Worm (Caenorhabditis elegans) whole organism, young adult: ENCODE measurements around the gene W03C9.5.

Experiments used
- B0019.2 ChIP-seq: fragments of 200-800 bp; sonication (Bioruptor generic); conservative IDR thresholded peaks from 2 replicates; pipeline ENCODE4 v1.3.6; 2022; ENCODE audit warnings: missing genetic modification reagents, missing genetic modification characterization, missing compliant biosample characterization
- B0035.1 ChIP-seq: sonication (generic microtip); optimal IDR thresholded peaks from 2 replicates; lab custom pipeline; 2016; ENCODE audit warnings: missing genetic modification characterization, mild to moderate bottlenecking, missing compliant biosample characterization, missing genotype, missing genetic modification reagents
- B0261.1 ChIP-seq: sonication (generic microtip); optimal IDR thresholded peaks from 2 replicates; lab custom pipeline; 2016; ENCODE audit warnings: mild to moderate bottlenecking, missing genetic modification characterization, moderate library complexity, missing compliant biosample characterization
- D2030.7 ChIP-seq: fragments of 200-800 bp; sonication (Bioruptor generic); IDR thresholded peaks from 2 replicates; pipeline ENCODE4 v1.3.6; 2022; ENCODE audit warnings: missing genetic modification reagents, missing genetic modification characterization, missing compliant biosample characterization
- F10E7.11 ChIP-seq: sonication (generic microtip); optimal IDR thresholded peaks from 2 replicates; lab custom pipeline; 2017; ENCODE audit warnings: mild to moderate bottlenecking, missing genetic modification characterization, moderate library complexity, missing compliant biosample characterization
- F39B2.1 ChIP-seq: fragments of 200-800 bp; sonication (Bioruptor generic); IDR thresholded peaks from 2 replicates; pipeline ENCODE4 v1.3.6; 2022; ENCODE audit warnings: missing genetic modification reagents, missing genetic modification characterization, missing compliant biosample characterization
- K11D2.4 ChIP-seq: fragments of 200-800 bp; sonication (Bioruptor generic); IDR thresholded peaks from 2 replicates; pipeline ENCODE4 v1.3.6; 2022; ENCODE audit warnings: missing genetic modification reagents, missing genetic modification characterization, missing compliant biosample characterization
- T07F8.4 ChIP-seq: sonication (generic microtip); optimal IDR thresholded peaks from 2 replicates; lab custom pipeline; 2016; ENCODE audit warnings: mild to moderate bottlenecking, missing genetic modification characterization, moderate library complexity, missing compliant biosample characterization
- Y53F4B.3 ChIP-seq: fragments of 200-800 bp; sonication (Bioruptor generic); IDR thresholded peaks from 2 replicates; pipeline ENCODE4 v1.3.6; 2022; ENCODE audit warnings: missing genetic modification reagents, missing genetic modification characterization, missing compliant biosample characterization
- Y67H2A.10 ChIP-seq: fragments of 200-800 bp; sonication (Bioruptor generic); conservative IDR thresholded peaks from 2 replicates; pipeline ENCODE4 v1.3.6; 2022; ENCODE audit warnings: missing genetic modification reagents, missing genetic modification characterization, missing compliant biosample characterization
- Y79H2A.3 ChIP-seq: fragments of 200-800 bp; sonication (Bioruptor generic); conservative IDR thresholded peaks from 2 replicates; pipeline ENCODE4 v1.3.6; 2022; ENCODE audit warnings: missing genetic modification reagents, missing genetic modification characterization, missing compliant biosample characterization
- Y95B8A.8 ChIP-seq: fragments of 200-800 bp; sonication (Bioruptor generic); IDR thresholded peaks from 2 replicates; pipeline ENCODE4 v1.3.6; 2022; ENCODE audit warnings: missing genetic modification reagents, missing genetic modification characterization, missing compliant biosample characterization
- ZK185.1 ChIP-seq: sonication (generic microtip); optimal IDR thresholded peaks from 2 replicates; lab custom pipeline; 2016; ENCODE audit warnings: mild to moderate bottlenecking, missing genetic modification characterization, missing compliant biosample characterization; ENCODE audit not compliant: poor library complexity, severe bottlenecking
- athp-1 ChIP-seq: sonication (generic microtip); optimal IDR thresholded peaks from 2 replicates; lab custom pipeline; 2017; ENCODE audit warnings: mild to moderate bottlenecking, missing genetic modification characterization, missing compliant biosample characterization
- attf-3 ChIP-seq: fragments of 200-800 bp; sonication (Bioruptor generic); conservative IDR thresholded peaks from 2 replicates; pipeline ENCODE4 v1.3.6; 2022; ENCODE audit warnings: missing genetic modification reagents, missing genetic modification characterization, missing compliant biosample characterization
- bed-1 ChIP-seq: fragments of 200-800 bp; sonication (Bioruptor generic); IDR thresholded peaks from 2 replicates; pipeline ENCODE4 v1.3.6; 2022; ENCODE audit warnings: missing genetic modification reagents, missing genetic modification characterization, missing compliant biosample characterization
- ccch-3 ChIP-seq: fragments of 200-800 bp; sonication (Bioruptor generic); optimal IDR thresholded peaks from 2 replicates; lab custom pipeline; 2018; ENCODE audit warnings: mild to moderate bottlenecking, missing genetic modification characterization, missing compliant biosample characterization
- ceh-100 ChIP-seq: fragments of 200-800 bp; sonication (Bioruptor generic); IDR thresholded peaks from 2 replicates; pipeline ENCODE4 v1.3.6; 2022; ENCODE audit warnings: missing genetic modification reagents, missing genetic modification characterization, missing compliant biosample characterization
- ceh-27 ChIP-seq: fragments of 200-800 bp; sonication (Bioruptor generic); optimal IDR thresholded peaks from 2 replicates; lab custom pipeline; 2018; ENCODE audit warnings: mild to moderate bottlenecking, missing genetic modification characterization, moderate library complexity, missing compliant biosample characterization
- ceh-79 ChIP-seq: sonication (generic microtip); optimal IDR thresholded peaks from 2 replicates; lab custom pipeline; 2017; ENCODE audit warnings: mild to moderate bottlenecking, missing genetic modification characterization, missing compliant biosample characterization
- dox-1 ChIP-seq: fragments of 200-800 bp; sonication (Bioruptor generic); IDR thresholded peaks from 2 replicates; pipeline ENCODE4 v1.3.6; 2022; ENCODE audit warnings: missing genetic modification reagents, missing genetic modification characterization, missing compliant biosample characterization
- ets-4 ChIP-seq: fragments of 200-800 bp; sonication (Bioruptor generic); optimal IDR thresholded peaks from 2 replicates; lab custom pipeline; 2018; ENCODE audit warnings: mild to moderate bottlenecking, missing genetic modification characterization, missing compliant biosample characterization
- hmg-1.2 ChIP-seq: fragments of 200-800 bp; sonication (Bioruptor generic); IDR thresholded peaks from 2 replicates; pipeline ENCODE4 v1.3.6; 2022; ENCODE audit warnings: missing genetic modification reagents, missing genetic modification characterization, missing compliant biosample characterization
- hrde-1 ChIP-seq: sonication (generic microtip); optimal IDR thresholded peaks from 2 replicates; lab custom pipeline; 2016; ENCODE audit warnings: missing genetic modification characterization, mild to moderate bottlenecking, missing compliant biosample characterization, moderate library complexity, missing genotype, missing genetic modification reagents, borderline replicate concordance
- hsf-1 ChIP-seq: fragments of 200-800 bp; sonication (Bioruptor generic); IDR thresholded peaks from 2 replicates; pipeline ENCODE4 v1.3.6; 2022; ENCODE audit warnings: missing genetic modification reagents, missing genetic modification characterization, missing compliant biosample characterization
- let-526 ChIP-seq: fragments of 200-800 bp; sonication (Bioruptor generic); IDR thresholded peaks from 2 replicates; pipeline ENCODE4 v1.3.6; 2022; ENCODE audit warnings: missing genetic modification reagents, missing genetic modification characterization, missing compliant biosample characterization
- lin-26 ChIP-seq: fragments of 200-800 bp; sonication (Bioruptor generic); IDR thresholded peaks from 2 replicates; pipeline ENCODE4 v1.3.6; 2022; ENCODE audit warnings: missing genetic modification reagents, missing genetic modification characterization, missing compliant biosample characterization
- lin-40 ChIP-seq: sonication (generic microtip); optimal IDR thresholded peaks from 2 replicates; lab custom pipeline; 2016; ENCODE audit warnings: missing genetic modification characterization, mild to moderate bottlenecking, missing compliant biosample characterization, missing genotype, missing genetic modification reagents
- madf-3 ChIP-seq: fragments of 200-800 bp; sonication (Bioruptor generic); IDR thresholded peaks from 2 replicates; pipeline ENCODE4 v1.3.6; 2022; ENCODE audit warnings: missing genetic modification reagents, missing genetic modification characterization, missing compliant biosample characterization
- mcd-1 ChIP-seq: fragments of 200-800 bp; sonication (Bioruptor generic); IDR thresholded peaks from 2 replicates; pipeline ENCODE4 v1.3.6; 2022; ENCODE audit warnings: missing genetic modification reagents, missing genetic modification characterization, missing compliant biosample characterization
- nfyb-1 ChIP-seq: fragments of 200-800 bp; sonication (Bioruptor generic); IDR thresholded peaks from 2 replicates; pipeline ENCODE4 v1.3.6; 2022; ENCODE audit warnings: missing genetic modification reagents, missing genetic modification characterization, missing compliant biosample characterization
- nhr-120 ChIP-seq: fragments of 200-800 bp; sonication (Bioruptor generic); IDR thresholded peaks from 2 replicates; pipeline ENCODE4 v1.3.6; 2022; ENCODE audit warnings: missing genetic modification characterization, missing compliant biosample characterization
- nhr-179 ChIP-seq: sonication (generic microtip); optimal IDR thresholded peaks from 2 replicates; lab custom pipeline; 2016; ENCODE audit warnings: mild to moderate bottlenecking, missing genetic modification characterization, missing compliant biosample characterization
- nhr-27 ChIP-seq: fragments of 200-800 bp; sonication (Bioruptor generic); optimal IDR thresholded peaks from 2 replicates; lab custom pipeline; 2018; ENCODE audit warnings: mild to moderate bottlenecking, missing genetic modification characterization, moderate library complexity, missing compliant biosample characterization
- nhr-80 ChIP-seq: sonication (generic microtip); optimal IDR thresholded peaks from 2 replicates; lab custom pipeline; 2016; ENCODE audit warnings: missing genetic modification characterization, missing compliant biosample characterization
- rcor-1 ChIP-seq: fragments of 200-800 bp; sonication (Bioruptor generic); IDR thresholded peaks from 2 replicates; pipeline ENCODE4 v1.3.6; 2022; ENCODE audit warnings: missing genetic modification reagents, missing genetic modification characterization, missing compliant biosample characterization
- snpc-1.1 ChIP-seq: sonication (generic microtip); optimal IDR thresholded peaks from 2 replicates; lab custom pipeline; 2017; ENCODE audit warnings: missing genetic modification characterization, mild to moderate bottlenecking, missing compliant biosample characterization, antibody characterized with exemption, moderate library complexity, missing genotype, missing genetic modification reagents; ENCODE audit not compliant: insufficient read depth
- snpc-3.4 ChIP-seq: sonication (generic microtip); optimal IDR thresholded peaks from 2 replicates; lab custom pipeline; 2017; ENCODE audit warnings: missing genetic modification characterization, mild to moderate bottlenecking, missing compliant biosample characterization, antibody characterized with exemption, moderate library complexity, missing genotype, missing genetic modification reagents
- somi-1 ChIP-seq: fragments of 200-800 bp; sonication (Bioruptor generic); optimal IDR thresholded peaks from 2 replicates; lab custom pipeline; 2018; ENCODE audit warnings: mild to moderate bottlenecking, missing genetic modification characterization, missing compliant biosample characterization
- sptf-2 ChIP-seq: fragments of 200-800 bp; sonication (Bioruptor generic); optimal IDR thresholded peaks from 2 replicates; lab custom pipeline; 2018; ENCODE audit warnings: mild to moderate bottlenecking, missing genetic modification characterization, missing compliant biosample characterization
- tbx-9 ChIP-seq: sonication (generic microtip); optimal IDR thresholded peaks from 2 replicates; lab custom pipeline; 2016; ENCODE audit warnings: borderline replicate concordance, missing genetic modification characterization, inconsistent platforms, missing compliant biosample characterization
- tlf-1 ChIP-seq: fragments of 200-800 bp; sonication (Bioruptor generic); optimal IDR thresholded peaks from 2 replicates; lab custom pipeline; 2018; ENCODE audit warnings: mild to moderate bottlenecking, missing genetic modification characterization, missing compliant biosample characterization
- xnd-1 ChIP-seq: sonication (generic microtip); optimal IDR thresholded peaks from 2 replicates; lab custom pipeline; 2016; ENCODE audit warnings: missing genotype, missing genetic modification reagents, missing genetic modification characterization, missing compliant biosample characterization
- zfh-2 ChIP-seq: fragments of 200-800 bp; sonication (Bioruptor generic); conservative IDR thresholded peaks from 2 replicates; pipeline ENCODE4 v1.3.6; 2022; ENCODE audit warnings: missing genetic modification reagents, missing genetic modification characterization, missing compliant biosample characterization
- zim-3 ChIP-seq: sonication (generic microtip); optimal IDR thresholded peaks from 2 replicates; lab custom pipeline; 2017; ENCODE audit warnings: mild to moderate bottlenecking, missing genetic modification characterization, moderate library complexity, missing compliant biosample characterization
- ztf-26 ChIP-seq: sonication (generic microtip); optimal IDR thresholded peaks from 2 replicates; lab custom pipeline; 2017; ENCODE audit warnings: missing genetic modification characterization, missing compliant biosample characterization
- ztf-6 ChIP-seq: fragments of 200-800 bp; sonication (Bioruptor generic); IDR thresholded peaks from 2 replicates; pipeline ENCODE4 v1.3.6; 2022; ENCODE audit warnings: missing genetic modification reagents, missing genetic modification characterization, missing compliant biosample characterization

W03C9.5 gene

ce11 chrII:11988724-11989123, 21.4 kb upstream of the W03C9.5 start, which contains the start of gene Y17G7B.3 (continued):
- no peak for TF ChIP-seq tbx-9 (tag; lab: Kevin White, UChicago)

- TF ChIP-seq let-526 (GFP tag; lab: Robert Waterston, UW): no peak
- no peak for TF ChIP-seq ets-4 (GFP tag; lab: Kevin White, UChicago)
- TF ChIP-seq zim-3: no peak
- TF ChIP-seq nhr-80 (tag; lab: Kevin White, UChicago): peak; percentile 28
- no peak for TF ChIP-seq rcor-1 (GFP tag; lab: Robert Waterston, UW)
- peak; percentile 97 for TF ChIP-seq Y95B8A.8 (GFP tag; lab: Robert Waterston, UW)
- no peak for TF ChIP-seq lin-26 (GFP tag; lab: Robert Waterston, UW)
- no peak for TF ChIP-seq bed-1 (GFP tag; lab: Robert Waterston, UW)
- peak; percentile 65 for TF ChIP-seq ccch-3 (GFP tag; lab: Kevin White, UChicago)
- peak; percentile 96 for TF ChIP-seq D2030.7
- TF ChIP-seq zfh-2: no peak
- TF ChIP-seq hsf-1: peak; percentile 83
- peak; percentile 88 for TF ChIP-seq snpc-3.4 (tag; lab: Kevin White, UChicago)
- peak; percentile 91 for TF ChIP-seq Y67H2A.10
- peak; percentile 16 for TF ChIP-seq snpc-1.1
- TF ChIP-seq sptf-2 (GFP tag; lab: Kevin White, UChicago): no peak
- peak; percentile 89 for TF ChIP-seq athp-1 (tag; lab: Kevin White, UChicago)
- TF ChIP-seq nhr-27 (tag; lab: Kevin White, UChicago): no peak
- TF ChIP-seq K11D2.4 (GFP tag; lab: Robert Waterston, UW): no peak
- peak; percentile 99 for TF ChIP-seq ceh-100 (GFP tag; lab: Robert Waterston, UW)
- TF ChIP-seq mcd-1: peak; percentile 88
- no peak for TF ChIP-seq dox-1
- TF ChIP-seq T07F8.4 (tag; lab: Kevin White, UChicago): peak; percentile 31
- TF ChIP-seq tlf-1 (GFP tag; lab: Kevin White, UChicago): peak; percentile 96
- peak; percentile 76 for TF ChIP-seq ztf-26
- TF ChIP-seq B0019.2: peak; percentile 92
- no peak for TF ChIP-seq ceh-79 (tag; lab: Kevin White, UChicago)
- no peak for TF ChIP-seq somi-1 (GFP tag; lab: Kevin White, UChicago)
- peak; percentile 62 for TF ChIP-seq B0035.1
- no peak for TF ChIP-seq attf-3 (GFP tag; lab: Robert Waterston, UW)
- TF ChIP-seq hrde-1 (tag; lab: Kevin White, UChicago): peak; percentile 18
- TF ChIP-seq xnd-1: peak; percentile 4
- peak; percentile 98 for TF ChIP-seq hmg-1.2 (GFP tag; lab: Robert Waterston, UW)
- TF ChIP-seq ceh-27 (GFP tag; lab: Kevin White, UChicago): no peak
- peak; percentile 92 for TF ChIP-seq lin-40 (tag; lab: Kevin White, UChicago)
- no peak for TF ChIP-seq nhr-120 (GFP tag; lab: Robert Waterston, UW)
- TF ChIP-seq Y79H2A.3 (GFP tag; lab: Robert Waterston, UW): no peak
- TF ChIP-seq F10E7.11 (tag; lab: Kevin White, UChicago): no peak
- TF ChIP-seq nhr-179 (tag; lab: Kevin White, UChicago): no peak
- no peak; the same call in 1 of the 2 replicates for TF ChIP-seq ztf-6 (GFP tag; lab: Robert Waterston, UW)
- TF ChIP-seq madf-3: peak; percentile 99
- peak; percentile 70; the same call in 1 of the 2 replicates for TF ChIP-seq Y53F4B.3
- peak; percentile 84; the same call in 1 of the 2 replicates for TF ChIP-seq nfyb-1 (GFP tag; lab: Robert Waterston, UW)
- no peak for TF ChIP-seq ZK185.1
- no peak for TF ChIP-seq F39B2.1
- no peak for TF ChIP-seq B0261.1 (tag; lab: Kevin White, UChicago)
These were observed 12.8 kb upstream of the W03C9.5 start for ce11 chrII:11980110-11980509.
